Fruit fly (Drosophila melanogaster) whole organism, embryonic: ENCODE measurements around the gene PAPLA1.

Experiments used
- Atf3 ChIP-seq: fragments of 200-800 bp; sonication (Bioruptor generic); optimal IDR thresholded peaks from 3 replicates; lab custom pipeline; 2016; ENCODE audit warnings: missing biosample characterization, missing genetic modification characterization
- C15 ChIP-seq: fragments of 200-800 bp; sonication (Bioruptor generic); IDR thresholded peaks from 3 replicates; pipeline ENCODE4 v1.3.6; 2022; ENCODE audit warnings: missing biosample characterization, missing genetic modification characterization
- CG11398 ChIP-seq: fragments of 200-800 bp; sonication (Bioruptor generic); optimal IDR thresholded peaks from 2 replicates; lab custom pipeline; 2016; ENCODE audit warnings: missing biosample characterization, missing genetic modification characterization
- CG15073 ChIP-seq: fragments of 200-800 bp; sonication (Bioruptor generic); optimal IDR thresholded peaks from 2 replicates; lab custom pipeline; 2016; ENCODE audit warnings: missing biosample characterization, missing genetic modification characterization
- CG16813 ChIP-seq: fragments of 200-800 bp; sonication (Bioruptor generic); IDR thresholded peaks from 3 replicates; pipeline ENCODE4 v1.3.6; 2022; ENCODE audit warnings: missing biosample characterization, missing genetic modification characterization; ENCODE audit not compliant: partially characterized antibody
- CG17186 ChIP-seq: fragments of 200-800 bp; sonication (Bioruptor generic); optimal IDR thresholded peaks from 3 replicates; lab custom pipeline; 2017; ENCODE audit warnings: missing biosample characterization, missing genetic modification reagents, missing genetic modification characterization
- CG17385 ChIP-seq: fragments of 200-800 bp; sonication (Bioruptor generic); optimal IDR thresholded peaks from 3 replicates; lab custom pipeline; 2018; ENCODE audit warnings: missing biosample characterization, mild to moderate bottlenecking, missing genetic modification characterization
- CG17568 ChIP-seq: fragments of 200-800 bp; sonication (Bioruptor generic); optimal IDR thresholded peaks from 2 replicates; lab custom pipeline; 2018; ENCODE audit warnings: missing biosample characterization, mild to moderate bottlenecking, missing genetic modification characterization, moderate library complexity
- CG18262 ChIP-seq: fragments of 200-800 bp; optimal IDR thresholded peaks from 3 replicates; lab custom pipeline; 2019; ENCODE audit warnings: missing biosample characterization, mild to moderate bottlenecking, missing genetic modification characterization, moderate library complexity
- CG2712 ChIP-seq: fragments of 200-800 bp; optimal IDR thresholded peaks from 3 replicates; lab custom pipeline; 2019; ENCODE audit warnings: missing biosample characterization, mild to moderate bottlenecking, missing genetic modification characterization, moderate library complexity
- CG32532 ChIP-seq: fragments of 200-800 bp; sonication (Bioruptor generic); IDR thresholded peaks from 2 replicates; pipeline ENCODE4 v1.3.6; 2022; ENCODE audit warnings: missing biosample characterization, missing genetic modification characterization
- CG33213 ChIP-seq: fragments of 200-800 bp; sonication (Bioruptor generic); optimal IDR thresholded peaks from 3 replicates; lab custom pipeline; 2016; ENCODE audit warnings: missing biosample characterization, missing genetic modification characterization
- CG34422 ChIP-seq: fragments of 200-800 bp; sonication (Bioruptor generic); IDR thresholded peaks from 3 replicates; pipeline ENCODE4 v1.3.6; 2022; ENCODE audit warnings: missing biosample characterization, missing genetic modification characterization
- CG4404 ChIP-seq: fragments of 200-800 bp; sonication (Bioruptor generic); IDR thresholded peaks from 2 replicates; pipeline ENCODE4 v1.3.6; 2022; ENCODE audit warnings: missing biosample characterization, missing genetic modification characterization
- CG4730 ChIP-seq: fragments of 200-800 bp; sonication (Bioruptor generic); IDR thresholded peaks from 2 replicates; pipeline ENCODE4 v1.3.6; 2022; ENCODE audit warnings: missing biosample characterization, missing genetic modification characterization
- CG5245 ChIP-seq: fragments of 200-800 bp; sonication (Bioruptor generic); optimal IDR thresholded peaks from 3 replicates; lab custom pipeline; 2016; ENCODE audit warnings: missing biosample characterization, missing genetic modification characterization
- CG6854 ChIP-seq: fragments of 200-800 bp; sonication (Bioruptor generic); optimal IDR thresholded peaks from 3 replicates; lab custom pipeline; 2017; ENCODE audit warnings: missing biosample characterization, mild to moderate bottlenecking, missing genetic modification characterization
- CG7357 ChIP-seq: fragments of 200-800 bp; sonication (Bioruptor generic); IDR thresholded peaks from 3 replicates; pipeline ENCODE4 v1.3.6; 2022; ENCODE audit warnings: missing biosample characterization, missing genetic modification characterization
- CG9817 ChIP-seq: fragments of 200-800 bp; sonication (Bioruptor generic); optimal IDR thresholded peaks from 2 replicates; lab custom pipeline; 2018; ENCODE audit warnings: missing biosample characterization, mild to moderate bottlenecking, missing genetic modification characterization, moderate library complexity
- Dad ChIP-seq: fragments of 200-800 bp; sonication (Bioruptor generic); optimal IDR thresholded peaks from 3 replicates; lab custom pipeline; 2016; ENCODE audit warnings: missing biosample characterization, missing genetic modification characterization
- Ets97D ChIP-seq: fragments of 200-800 bp; sonication (Bioruptor generic); optimal IDR thresholded peaks from 3 replicates; lab custom pipeline; 2016; ENCODE audit warnings: missing biosample characterization, missing genetic modification characterization
- Fer2 ChIP-seq: fragments of 200-800 bp; sonication (Bioruptor generic); optimal IDR thresholded peaks from 2 replicates; lab custom pipeline; 2018; ENCODE audit warnings: missing biosample characterization, mild to moderate bottlenecking, missing genetic modification characterization, moderate library complexity
- H15 ChIP-seq: fragments of 200-800 bp; sonication (Bioruptor generic); IDR thresholded peaks from 3 replicates; pipeline ENCODE4 v1.3.6; 2022; ENCODE audit warnings: missing biosample characterization, missing genetic modification characterization
- Hand ChIP-seq: fragments of 200-800 bp; sonication (Bioruptor generic); optimal IDR thresholded peaks from 2 replicates; lab custom pipeline; 2017; ENCODE audit warnings: mild to moderate bottlenecking, missing biosample characterization, missing genetic modification reagents, missing genetic modification characterization
- Mad ChIP-seq: fragments of 200-800 bp; sonication (Bioruptor generic); optimal IDR thresholded peaks from 2 replicates; lab custom pipeline; 2016; ENCODE audit warnings: missing biosample characterization, missing genetic modification characterization
- Myb ChIP-seq: fragments of 200-800 bp; sonication (Bioruptor generic); optimal IDR thresholded peaks from 2 replicates; lab custom pipeline; 2016; ENCODE audit warnings: missing biosample characterization, missing genetic modification characterization
- Nf-YA ChIP-seq: fragments of 200-800 bp; sonication (Bioruptor generic); IDR thresholded peaks from 2 replicates; pipeline ENCODE4 v1.3.6; 2022; ENCODE audit warnings: missing biosample characterization, missing genetic modification characterization
- Rfx ChIP-seq: fragments of 200-800 bp; sonication (Bioruptor generic); IDR thresholded peaks from 2 replicates; pipeline ENCODE4 v1.3.6; 2022; ENCODE audit warnings: missing biosample characterization, missing genetic modification characterization
- Sry-β ChIP-seq: fragments of 200-800 bp; sonication (Bioruptor generic); optimal IDR thresholded peaks from 2 replicates; lab custom pipeline; 2018; ENCODE audit warnings: missing biosample characterization, mild to moderate bottlenecking, missing genetic modification characterization, moderate library complexity
- Trl ChIP-seq, 3 experiments: fragments of >200 bp in 2 of 3; fragments of 200-800 bp in 1 of 3; sonication (Bioruptor generic) in 1 of 3; optimal IDR thresholded peaks; 2 replicates in 1 of 3; 3 replicates in 2 of 3; lab custom pipeline; 2016 to 2017; ENCODE audit warnings: missing biosample characterization in 1 of 3, missing genetic modification characterization in 1 of 3
- Xbp1 ChIP-seq: fragments of 200-800 bp; sonication (Bioruptor generic); optimal IDR thresholded peaks from 3 replicates; lab custom pipeline; 2016; ENCODE audit warnings: missing biosample characterization, mild to moderate bottlenecking, missing genetic modification characterization
- cad ChIP-seq: fragments of >200 bp; optimal IDR thresholded peaks from 2 replicates; lab custom pipeline; 2017; ENCODE audit warnings: missing biosample characterization, missing genetic modification characterization
- chn ChIP-seq: fragments of 200-800 bp; sonication (Bioruptor generic); optimal IDR thresholded peaks from 2 replicates; lab custom pipeline; 2016; ENCODE audit warnings: missing biosample characterization, missing genetic modification characterization
- ci ChIP-seq: fragments of 200-800 bp; sonication (Bioruptor generic); IDR thresholded peaks from 3 replicates; pipeline ENCODE4 v1.3.6; 2022; ENCODE audit warnings: missing biosample characterization, missing genetic modification characterization
- gcm2 ChIP-seq: fragments of 200-800 bp; sonication (Bioruptor generic); optimal IDR thresholded peaks from 2 replicates; lab custom pipeline; 2016; ENCODE audit warnings: missing biosample characterization, missing genetic modification characterization
- gfzf ChIP-seq: fragments of 200-800 bp; sonication (Bioruptor generic); optimal IDR thresholded peaks from 2 replicates; lab custom pipeline; 2016; ENCODE audit warnings: missing biosample characterization, mild to moderate bottlenecking, missing genetic modification characterization, moderate library complexity
- h ChIP-seq: fragments of >200 bp; optimal IDR thresholded peaks from 2 replicates; lab custom pipeline; 2017
- hb ChIP-seq: fragments of 200-800 bp; sonication (Bioruptor generic); IDR thresholded peaks from 3 replicates; pipeline ENCODE4 v1.3.6; 2022; ENCODE audit warnings: missing biosample characterization, missing genetic modification characterization; ENCODE audit not compliant: partially characterized antibody
- hkb ChIP-seq, 2 experiments: fragments of 200-800 bp in 1 of 2; fragments of >200 bp in 1 of 2; sonication (Bioruptor generic) in 1 of 2; IDR thresholded peaks in 1 of 2; optimal IDR thresholded peaks in 1 of 2; 2 replicates each; pipeline versions ENCODE4 v1.3.6 to Lab custom; 2017 to 2022; ENCODE audit warnings: missing biosample characterization in 1 of 2, missing genetic modification characterization in 1 of 2
- ken ChIP-seq: fragments of 200-800 bp; sonication (Bioruptor generic); IDR thresholded peaks from 3 replicates; pipeline ENCODE4 v1.3.6; 2022; ENCODE audit warnings: missing biosample characterization, missing genetic modification characterization
- lilli ChIP-seq: fragments of 200-800 bp; sonication (Bioruptor generic); optimal IDR thresholded peaks from 3 replicates; lab custom pipeline; 2016; ENCODE audit warnings: missing biosample characterization, missing genetic modification characterization
- nmo ChIP-seq: fragments of 200-800 bp; sonication (Bioruptor generic); optimal IDR thresholded peaks from 2 replicates; lab custom pipeline; 2018; ENCODE audit warnings: missing biosample characterization, mild to moderate bottlenecking, missing genetic modification characterization, moderate library complexity
- oc ChIP-seq: fragments of 200-800 bp; sonication (Bioruptor generic); optimal IDR thresholded peaks from 2 replicates; lab custom pipeline; 2018; ENCODE audit warnings: missing biosample characterization, mild to moderate bottlenecking, missing genetic modification characterization, moderate library complexity
- otp ChIP-seq: fragments of 200-800 bp; sonication (Bioruptor generic); IDR thresholded peaks from 3 replicates; pipeline ENCODE4, ENCODE4 v1.3.6; 2022; ENCODE audit warnings: missing biosample characterization, missing genetic modification characterization
- pfk ChIP-seq: fragments of 200-800 bp; sonication (Bioruptor generic); optimal IDR thresholded peaks from 2 replicates; lab custom pipeline; 2018; ENCODE audit warnings: missing biosample characterization, mild to moderate bottlenecking, missing genetic modification characterization, moderate library complexity
- pho ChIP-seq: fragments of 200-800 bp; sonication (Bioruptor generic); optimal IDR thresholded peaks from 2 replicates; lab custom pipeline; 2016; ENCODE audit warnings: missing biosample characterization, missing genetic modification characterization
- prd ChIP-seq, 3 experiments: fragments of >200 bp in 2 of 3; fragments of 200-800 bp in 1 of 3; sonication (Bioruptor generic) in 1 of 3; optimal IDR thresholded peaks in 2 of 3; IDR thresholded peaks in 1 of 3; 2 replicates in 2 of 3; 3 replicates in 1 of 3; pipeline versions ENCODE4 v1.3.6 to Lab custom; 2017 to 2022; ENCODE audit warnings: missing biosample characterization in 1 of 3, missing genetic modification characterization in 1 of 3
- sr ChIP-seq: fragments of 200-800 bp; sonication (Bioruptor generic); IDR thresholded peaks from 3 replicates; pipeline ENCODE4 v1.3.6; 2022; ENCODE audit warnings: missing biosample characterization, missing genetic modification characterization
- ttk ChIP-seq: fragments of 200-800 bp; sonication (Bioruptor generic); IDR thresholded peaks from 2 replicates; pipeline ENCODE4 v2.1.2; 2022; ENCODE audit warnings: missing biosample characterization, missing genetic modification characterization
- wor ChIP-seq: fragments of 200-800 bp; sonication (Bioruptor generic); IDR thresholded peaks from 2 replicates; pipeline ENCODE4 v1.3.6; 2022; ENCODE audit warnings: missing biosample characterization, missing genetic modification characterization

The PAPLA1 gene

DNA sequence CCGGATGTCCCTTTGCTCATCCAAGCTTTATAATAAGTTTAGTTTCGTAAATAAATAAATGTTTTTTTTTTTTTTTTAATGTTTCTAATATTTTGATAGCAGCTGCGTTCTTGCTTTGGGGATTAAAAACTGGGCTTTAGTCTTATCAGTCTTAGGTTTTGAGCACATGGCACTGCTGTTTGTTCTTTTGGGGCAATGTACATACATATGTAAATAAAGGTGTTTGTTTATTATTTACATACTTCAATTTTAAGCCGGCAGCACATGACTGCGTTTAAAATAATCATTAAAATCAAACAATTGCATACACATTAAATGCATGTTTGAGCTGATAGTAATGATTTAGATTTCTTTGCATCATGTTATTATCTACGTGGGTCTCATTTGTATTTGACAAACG lies 4.8 kb upstream of the PAPLA1 start (continued):
- TF ChIP-seq pho (GFP tag; lab: Kevin White, UChicago): no peak
- TF ChIP-seq Dad: peak; percentile 4
- TF ChIP-seq CG17568: peak; percentile 92
- 0 out of 3 replicates have a peak, but pooled peaks have one; percentile 37 for TF ChIP-seq C15 (GFP tag; lab: Robert Waterston, UW)
- TF ChIP-seq Ets97D (GFP tag; lab: Kevin White, UChicago): peak; percentile 12
- TF ChIP-seq lilli (GFP tag; lab: Kevin White, UChicago): peak; percentile 45
- TF ChIP-seq wor (GFP tag; lab: Robert Waterston, UW): no peak
- peak; percentile 86; the same call in 2 of the 3 replicates for TF ChIP-seq otp
- TF ChIP-seq gfzf (GFP tag; lab: Kevin White, UChicago): no peak
- no peak for TF ChIP-seq Hand (GFP tag; lab: Kevin White, UChicago)
- TF ChIP-seq Xbp1 (GFP tag; lab: Kevin White, UChicago): peak; percentile 58
- no peak for TF ChIP-seq cad (GFP tag; lab: Kevin White, UChicago)
- peak; percentile 59 for TF ChIP-seq Nf-YA (GFP tag; lab: Robert Waterston, UW)
- no peak for TF ChIP-seq hb (GFP tag; lab: Robert Waterston, UW)
- peak; percentile 76 for TF ChIP-seq Sry-β
- peak; percentile 54 for TF ChIP-seq Fer2 (tag; lab: Kevin White, UChicago)
- no peak for TF ChIP-seq CG4730
- peak; percentile 34 for TF ChIP-seq CG9817 (tag; lab: Kevin White, UChicago)
- no peak; the same call in 2 of the 3 replicates for TF ChIP-seq CG34422 (GFP tag; lab: Robert Waterston, UW)
- peak; percentile 85 for TF ChIP-seq CG11398 (GFP tag; lab: Kevin White, UChicago)
- no peak for TF ChIP-seq CG4404 (GFP tag; lab: Robert Waterston, UW)
- peak; percentile 81 for TF ChIP-seq CG18262 (tag; lab: Kevin White, UChicago)
- no peak for TF ChIP-seq CG16813 (GFP tag; lab: Robert Waterston, UW)
- peak; percentile 35 for TF ChIP-seq nmo (GFP tag; lab: Kevin White, UChicago)
- peak; percentile 51 for TF ChIP-seq chn
- peak; percentile 69 for TF ChIP-seq Atf3 (GFP tag; lab: Kevin White, UChicago)
- TF ChIP-seq CG5245 (GFP tag; lab: Kevin White, UChicago): peak; percentile 66
- peak; percentile 57; the same call in 1 of the 3 replicates for TF ChIP-seq ken (GFP tag; lab: Robert Waterston, UW)
- TF ChIP-seq CG2712 (tag; lab: Kevin White, UChicago): peak; percentile 84
- TF ChIP-seq gcm2 (GFP tag; lab: Kevin White, UChicago): no peak
- TF ChIP-seq CG7357 (GFP tag; lab: Robert Waterston, UW): no peak
- TF ChIP-seq pfk (GFP tag; lab: Kevin White, UChicago): peak; percentile 68
- peak; percentile 48 for TF ChIP-seq CG17186 (GFP tag; lab: Kevin White, UChicago)
- no peak for TF ChIP-seq h (lab: Kevin White, UChicago)
- no peak for TF ChIP-seq ttk (GFP tag; lab: Robert Waterston, UW)
- no peak for TF ChIP-seq CG32532 (GFP tag; lab: Robert Waterston, UW)
- TF ChIP-seq hkb (optimal IDR thresholded peaks at IDR 0.05; lab: Kevin White, UChicago): no peak
- peak; percentile 87 for TF ChIP-seq hkb (GFP tag; IDR thresholded peaks at IDR 0.05; lab: Robert Waterston, UW)
- TF ChIP-seq prd (optimal IDR thresholded peaks at IDR 0.05; lab: Kevin White, UChicago): no peak
- 0 out of 3 replicates have a peak, but pooled peaks have one; percentile 38 for TF ChIP-seq prd (GFP tag; IDR thresholded peaks at IDR 0.05; lab: Robert Waterston, UW)
- no peak for TF ChIP-seq Myb (GFP tag; lab: Kevin White, UChicago)
- peak; percentile 85 for TF ChIP-seq CG33213 (GFP tag; lab: Kevin White, UChicago)
- TF ChIP-seq H15 (GFP tag; lab: Robert Waterston, UW): peak; percentile 50; the same call in 1 of the 3 replicates
- TF ChIP-seq sr (GFP tag; lab: Robert Waterston, UW): peak; percentile 55; the same call in 1 of the 3 replicates
- TF ChIP-seq ci: peak; percentile 93
- TF ChIP-seq CG15073: no peak
- peak; percentile 58 for TF ChIP-seq CG6854 (GFP tag; lab: Kevin White, UChicago)
- TF ChIP-seq Rfx (GFP tag; lab: Robert Waterston, UW): peak; percentile 53; the same call in 1 of the 2 replicates
- peak; percentile 62 for TF ChIP-seq Mad (GFP tag; lab: Kevin White, UChicago)
- peak; percentile 87 for TF ChIP-seq oc
- TF ChIP-seq CG17385 (GFP tag; lab: Kevin White, UChicago): peak; percentile 72
- TF ChIP-seq Trl (optimal IDR thresholded peaks at IDR 0.05; lab: Kevin White, UChicago): no peak
- peak; percentile 80 for TF ChIP-seq Trl (GFP tag; optimal IDR thresholded peaks at IDR 0.05; lab: Kevin White, UChicago)
